Worm (Caenorhabditis elegans) whole organism, L1 larva: ENCODE data around the gene T25D3.4.

Source experiments
- elt-3 ChIP-seq, 6 experiments: fragments of 150-350 bp in 1 of 6; sonication (generic microtip); optimal IDR thresholded peaks; 2 replicates each; lab custom pipeline; 2017 to 2018; ENCODE audit warnings: missing biosample characterization in 6 of 6, missing genetic modification characterization in 6 of 6, inconsistent platforms in 1 of 6
- fos-1 ChIP-seq: fragments of 150-350 bp; optimal IDR thresholded peaks from 2 replicates; lab custom pipeline; 2014; ENCODE audit warnings: missing biosample characterization, missing genetic modification characterization
- hpl-2 ChIP-seq: fragments of 150-350 bp; optimal IDR thresholded peaks from 2 replicates; lab custom pipeline; 2014; ENCODE audit warnings: missing biosample characterization, missing genetic modification reagents, missing genetic modification characterization
- isw-1 ChIP-seq: fragments of 200-800 bp; sonication (Bioruptor generic); IDR thresholded peaks from 2 replicates; pipeline ENCODE4 v1.3.6; 2022; ENCODE audit warnings: missing genetic modification characterization, missing compliant biosample characterization
- mdl-1 ChIP-seq, 2 experiments: fragments of 150-350 bp; optimal IDR thresholded peaks; 2 replicates each; lab custom pipeline; 2014 to 2017; ENCODE audit warnings: missing biosample characterization in 2 of 2, missing genetic modification characterization in 2 of 2, inconsistent platforms in 1 of 2
- mep-1 ChIP-seq: fragments of 150-350 bp; optimal IDR thresholded peaks from 2 replicates; lab custom pipeline; 2014; ENCODE audit warnings: missing biosample characterization, missing genetic modification characterization
- nhr-76 ChIP-seq: sonication (generic microtip); optimal IDR thresholded peaks from 2 replicates; lab custom pipeline; 2017; ENCODE audit warnings: missing biosample characterization, missing genetic modification characterization
- pax-3 ChIP-seq: fragments of 200-800 bp; sonication (Bioruptor generic); optimal IDR thresholded peaks from 2 replicates; lab custom pipeline; 2018; ENCODE audit warnings: mild to moderate bottlenecking, missing genetic modification characterization, moderate library complexity, missing compliant biosample characterization
- pqm-1 ChIP-seq: sonication (generic microtip); optimal IDR thresholded peaks from 3 replicates; lab custom pipeline; 2017; ENCODE audit warnings: missing biosample characterization, missing genetic modification characterization
- tbx-2 ChIP-seq: sonication (generic microtip); optimal IDR thresholded peaks from 2 replicates; lab custom pipeline; 2016; ENCODE audit warnings: missing genetic modification characterization, missing compliant biosample characterization

ce11 chrII:121121-121520 lies 25.9 kb upstream of the T25D3.4 start, which contains the start of gene K10B4.3:
- TF ChIP-seq fos-1 (tag; lab: Kevin White, UChicago), result no peak
- TF ChIP-seq pax-3 (tag; lab: Kevin White, UChicago), result no peak
- TF ChIP-seq elt-3 (tag; optimal IDR thresholded peaks at IDR 0.05; lab: Kevin White, UChicago), result no peak
- TF ChIP-seq hpl-2, result no peak
- TF ChIP-seq nhr-76 (tag; lab: Kevin White, UChicago), result no peak
- no peak for TF ChIP-seq pqm-1 (tag; lab: Kevin White, UChicago)
- TF ChIP-seq tbx-2 (tag; lab: Kevin White, UChicago), result no peak
- TF ChIP-seq mep-1 (tag; lab: Kevin White, UChicago), result no peak
- no peak for TF ChIP-seq isw-1 (GFP tag; lab: Robert Waterston, UW)
- TF ChIP-seq mdl-1 (tag; optimal IDR thresholded peaks at IDR 0.05; lab: Kevin White, UChicago), result no peak
